Worm (Caenorhabditis elegans) whole organism, young adult: Measurements from ENCODE around the gene gcn-1.

ENCODE experiments used
- B0261.1 ChIP-seq: sonication (generic microtip); optimal IDR thresholded peaks from 2 replicates; lab custom pipeline; 2016; ENCODE audit warnings: mild to moderate bottlenecking, missing genetic modification characterization, moderate library complexity, missing compliant biosample characterization
- F10E7.11 ChIP-seq: sonication (generic microtip); optimal IDR thresholded peaks from 2 replicates; lab custom pipeline; 2017; ENCODE audit warnings: mild to moderate bottlenecking, missing genetic modification characterization, moderate library complexity, missing compliant biosample characterization
- Y95B8A.8 ChIP-seq: fragments of 200-800 bp; sonication (Bioruptor generic); IDR thresholded peaks from 2 replicates; pipeline ENCODE4 v1.3.6; 2022; ENCODE audit warnings: missing genetic modification reagents, missing genetic modification characterization, missing compliant biosample characterization
- bed-1 ChIP-seq: fragments of 200-800 bp; sonication (Bioruptor generic); IDR thresholded peaks from 2 replicates; pipeline ENCODE4 v1.3.6; 2022; ENCODE audit warnings: missing genetic modification reagents, missing genetic modification characterization, missing compliant biosample characterization
- lag-1 ChIP-seq: fragments of 200-800 bp; sonication (Bioruptor generic); IDR thresholded peaks from 2 replicates; pipeline ENCODE4 v1.3.6; 2022; ENCODE audit warnings: missing genetic modification reagents, missing genetic modification characterization, missing compliant biosample characterization
- lin-35 ChIP-seq, 3 experiments: fragments of 150-350 bp in 2 of 3; sonication (generic microtip) in 1 of 3; optimal IDR thresholded peaks; 2 replicates each; lab custom pipeline; 2014 to 2018; ENCODE audit warnings: missing biosample characterization in 3 of 3, missing genetic modification characterization in 3 of 3, missing genetic modification reagents in 3 of 3
- pha-4 ChIP-seq: fragments of 150-350 bp; sonication (generic microtip); optimal IDR thresholded peaks from 2 replicates; lab custom pipeline; 2014; ENCODE audit warnings: missing biosample characterization, missing genetic modification reagents, missing genetic modification characterization
- snpc-4 ChIP-seq, 5 experiments: fragments of 150-350 bp in 1 of 5; sonication (generic microtip) in 4 of 5; optimal IDR thresholded peaks; 2 replicates each; lab custom pipeline; 2014 to 2018; ENCODE audit warnings: missing genetic modification characterization in 5 of 5, missing biosample characterization in 3 of 5, antibody characterized with exemption in 2 of 5, mild to moderate bottlenecking in 2 of 5, missing compliant biosample characterization in 2 of 5, missing genotype in 2 of 5, moderate library complexity in 2 of 5, missing genetic modification reagents in 1 of 5

DNA sequence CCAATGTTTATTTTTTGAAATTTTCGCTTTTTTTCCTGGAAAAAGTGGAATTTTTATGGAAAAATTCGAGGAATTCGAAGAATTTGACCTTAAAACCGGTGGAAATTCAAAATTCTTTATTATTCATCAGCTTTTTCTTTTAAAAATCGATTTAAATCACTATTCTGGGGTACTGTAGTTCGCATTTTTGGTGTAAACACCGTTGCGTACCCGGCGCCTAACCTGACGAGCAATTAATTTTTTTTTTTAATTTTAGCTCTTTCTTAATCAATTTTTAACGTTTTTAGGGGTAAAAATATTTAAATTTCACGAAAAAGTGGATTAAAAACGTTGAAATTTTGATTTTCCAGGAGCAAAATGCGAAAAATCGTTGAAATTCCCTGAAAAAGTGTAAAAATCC lies 17.8 kb upstream of the gcn-1 start:
- TF ChIP-seq F10E7.11 (tag; lab: Kevin White, UChicago): no peak
- no peak for TF ChIP-seq bed-1
- TF ChIP-seq lin-35 (GFP tag; optimal IDR thresholded peaks at IDR 0.05; lab: Kevin White, UChicago): no peak
- TF ChIP-seq snpc-4 (GFP tag; optimal IDR thresholded peaks at IDR 0.05; lab: Kevin White, UChicago): no peak
- TF ChIP-seq snpc-4 (tag; optimal IDR thresholded peaks at IDR 0.05; lab: Kevin White, UChicago): no peak
- TF ChIP-seq B0261.1: no peak
- TF ChIP-seq Y95B8A.8 (GFP tag; lab: Robert Waterston, UW): no peak
- TF ChIP-seq lag-1 (GFP tag; lab: Robert Waterston, UW): no peak
- no peak for TF ChIP-seq pha-4 (tag; lab: Kevin White, UChicago)
